Worm (Caenorhabditis elegans): Measurements from ENCODE around the gene unc-36.

- TF ChIP-seq ceh-8 (GFP tag; optimal IDR thresholded peaks at IDR 0.05) = no peak
- peak; percentile 32 for TF ChIP-seq lin-14 (GFP tag; optimal IDR thresholded peaks at IDR 0.05)
- TF ChIP-seq ama-1 (optimal IDR thresholded peaks at IDR 0.05) = no peak
- TF ChIP-seq pqm-1 (tag; optimal IDR thresholded peaks at IDR 0.05) = no peak
Measured at ce11 chrIII:8242809-8243208, 41.8 kb upstream of the unc-36 start, which contains the start of gene C02F5.12.
